Fruit fly (Drosophila melanogaster): Measurements from ENCODE around the gene dpr8.

dpr8 gene

DNA sequence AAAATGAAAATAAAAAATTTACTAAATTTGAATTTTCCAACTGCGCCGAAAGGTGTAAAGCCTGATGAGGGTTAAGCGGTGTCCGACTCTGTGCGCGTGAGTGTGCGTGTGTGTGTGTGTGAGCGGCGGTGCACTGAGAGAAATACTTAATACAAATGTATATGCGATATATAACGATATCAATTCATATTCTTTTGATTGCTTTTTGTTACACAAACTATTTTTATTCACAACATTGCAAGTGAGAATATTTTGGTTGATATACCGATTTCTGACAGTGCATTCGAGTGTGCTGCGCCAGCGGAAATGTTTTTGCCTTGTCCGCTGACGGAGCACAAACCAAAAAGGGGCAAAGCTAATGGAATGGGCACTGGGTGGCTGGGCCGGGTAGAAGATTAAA is 10.2 kb downstream of the dpr8 start:
- TF ChIP-seq Hr78 (GFP tag; optimal IDR thresholded peaks at IDR 0.05) (no peak), CG17359 (tag; optimal IDR thresholded peaks at IDR 0.05) (peak; percentile 28), MESR4 (GFP tag; optimal IDR thresholded peaks at IDR 0.05) (no peak), bab2 (GFP tag; optimal IDR thresholded peaks at IDR 0.05) (no peak), gem (tag; optimal IDR thresholded peaks at IDR 0.05) (peak; percentile 26), Ets65A (GFP tag) (peak; percentile 62), Rfx (GFP tag; IDR thresholded peaks at IDR 0.05) (peak; percentile 37), CG5953 (GFP tag; IDR thresholded peaks at IDR 0.05) (no peak), CG11504 (tag; optimal IDR thresholded peaks at IDR 0.05) (peak; percentile 53), Neu2 (GFP tag; optimal IDR thresholded peaks at IDR 0.05; ENCODE audit: borderline replicate concordance) (no peak), CG8290 (GFP tag; optimal IDR thresholded peaks at IDR 0.05) (no peak), CG8290 (tag; optimal IDR thresholded peaks at IDR 0.05) (peak in 1 of 2 experiments; percentile 58), CG3847 (GFP tag; IDR thresholded peaks at IDR 0.05) (no peak), otp (GFP tag; IDR thresholded peaks at IDR 0.05) (no peak), CG2889 (GFP tag; IDR thresholded peaks at IDR 0.05) (no peak), CTCF (GFP tag; optimal IDR thresholded peaks at IDR 0.05) (no peak), H2.0 (GFP tag; IDR thresholded peaks at IDR 0.05) (0 out of 2 replicates have a peak, but pooled peaks have one; percentile 20), sens (GFP tag) (peak; percentile 79), CG34224 (GFP tag; IDR thresholded peaks at IDR 0.05; ENCODE audit: partially characterized antibody) (no peak), CG8924 (tag; optimal IDR thresholded peaks at IDR 0.05) (peak; percentile 4), Abd-B (GFP tag; optimal IDR thresholded peaks at IDR 0.05) (no peak), slbo (GFP tag; IDR thresholded peaks at IDR 0.05) (peak; percentile 38; the same call in 1 of the 2 replicates), CG4404 (GFP tag; IDR thresholded peaks at IDR 0.05) (no peak), gt (GFP tag; IDR thresholded peaks at IDR 0.05) (no peak), ham (GFP tag; IDR thresholded peaks at IDR 0.05) (no peak), CG10979 (tag; optimal IDR thresholded peaks at IDR 0.05) (no peak), CG18599 (GFP tag; optimal IDR thresholded peaks at IDR 0.05) (peak; percentile 38), Blimp-1 (GFP tag; optimal IDR thresholded peaks at IDR 0.05) (peak; percentile 35), CG12769 (tag; optimal IDR thresholded peaks at IDR 0.05) (peak; percentile 38), CG6791 (GFP tag; IDR thresholded peaks at IDR 0.05; ENCODE audit: partially characterized antibody) (no peak), fd96Cb (tag; optimal IDR thresholded peaks at IDR 0.05) (peak; percentile 20), CG13424 (tag; optimal IDR thresholded peaks at IDR 0.05) (peak; percentile 15), CG9817 (tag; optimal IDR thresholded peaks at IDR 0.05) (peak; percentile 8), bsh (GFP tag; optimal IDR thresholded peaks at IDR 0.05) (peak in 1 of 2 experiments; percentile 41), rib (GFP tag; IDR thresholded peaks at IDR 0.05) (no peak), CG15269 (tag; optimal IDR thresholded peaks at IDR 0.05) (peak; percentile 3), Xbp1 (GFP tag; optimal IDR thresholded peaks at IDR 0.05) (peak; percentile 1), grau (tag; optimal IDR thresholded peaks at IDR 0.05) (peak; percentile 13), CG3065 (GFP tag; optimal IDR thresholded peaks at IDR 0.05) (no peak), CG2120 (GFP tag; optimal IDR thresholded peaks at IDR 0.05) (peak; percentile 10), dysf (GFP tag; IDR thresholded peaks at IDR 0.05) (0 out of 3 replicates have a peak, but pooled peaks have one; percentile 28), zen2 (GFP tag; IDR thresholded peaks at IDR 0.05; ENCODE audit: partially characterized antibody) (no peak), ken (GFP tag; IDR thresholded peaks at IDR 0.05) (no peak), Deaf1 (tag; optimal IDR thresholded peaks at IDR 0.05) (no peak), CG14441 (GFP tag; IDR thresholded peaks at IDR 0.05) (0 out of 2 replicates have a peak, but pooled peaks have one; percentile 11), Dbx (GFP tag; IDR thresholded peaks at IDR 0.05) (no peak), al (GFP tag; IDR thresholded peaks at IDR 0.05) (no peak), CG7839 (tag; optimal IDR thresholded peaks at IDR 0.05) (peak; percentile 33), CG30431 (GFP tag; optimal IDR thresholded peaks at IDR 0.05) (no peak), Drgx (GFP tag; IDR thresholded peaks at IDR 0.05) (no peak), CG10366 (GFP tag; IDR thresholded peaks at IDR 0.05) (no peak; the same call in 1 of the 2 replicates), CG1603 (tag; optimal IDR thresholded peaks at IDR 0.05) (peak; percentile 49)

All from whole organism, embryonic.